Worm (Caenorhabditis elegans) whole organism, L4 larva: ENCODE measurements around the gene ZK507.1.

Experiments used
- F44E2.7 ChIP-seq: fragments of 200-800 bp; sonication (Bioruptor generic); IDR thresholded peaks from 2 replicates; pipeline ENCODE4 v2.1.2; 2022; ENCODE audit warnings: missing genetic modification characterization, missing compliant biosample characterization
- daf-19 ChIP-seq: fragments of 200-800 bp; sonication (Bioruptor generic); conservative IDR thresholded peaks from 2 replicates; pipeline ENCODE4 v1.3.6; 2022; ENCODE audit warnings: missing genetic modification characterization, missing compliant biosample characterization
- dpl-1 ChIP-seq: fragments of 150-350 bp; optimal IDR thresholded peaks from 2 replicates; lab custom pipeline; 2014; ENCODE audit warnings: missing biosample characterization, missing genetic modification reagents, missing genetic modification characterization

- TF ChIP-seq F44E2.7 (GFP tag; lab: Robert Waterston, UW) (no peak), daf-19 (no peak), dpl-1 (GFP tag; lab: Kevin White, UChicago) (no peak)
Measured at ce11 chrIII:9110270-9110669, 9.2 kb upstream of the ZK507.1 start.
